Worm (Caenorhabditis elegans) whole organism, L4 larva: Measurements from ENCODE around the gene clec-24.
A peak's percentile ranks its signal among the peaks of the same experiment; 100 is the strongest.

ENCODE experiments used
- F26F4.8 ChIP-seq: fragments of 200-800 bp; sonication (Bioruptor generic); conservative IDR thresholded peaks from 2 replicates; pipeline ENCODE4 v1.3.6; 2022; ENCODE audit warnings: missing genetic modification characterization, missing compliant biosample characterization
- F37D6.2 ChIP-seq: sonication (generic microtip); optimal IDR thresholded peaks from 2 replicates; lab custom pipeline; 2016; ENCODE audit warnings: mild to moderate bottlenecking, missing genetic modification characterization, missing compliant biosample characterization
- R02D3.7 ChIP-seq: fragments of 150-350 bp; sonication (generic microtip); optimal IDR thresholded peaks from 3 replicates; lab custom pipeline; 2014; ENCODE audit warnings: missing biosample characterization, missing genetic modification characterization
- T26A8.4 ChIP-seq: fragments of 200-800 bp; sonication (Bioruptor generic); IDR thresholded peaks from 2 replicates; pipeline ENCODE4 v1.3.6; 2022; ENCODE audit warnings: missing genetic modification characterization, missing compliant biosample characterization
- Y105C5A.15 ChIP-seq: fragments of 200-800 bp; sonication (Bioruptor generic); IDR thresholded peaks from 2 replicates; pipeline ENCODE4 v1.3.6; 2022; ENCODE audit warnings: missing genetic modification characterization, missing compliant biosample characterization
- Y48G9A.11 ChIP-seq: fragments of 200-800 bp; sonication (Bioruptor generic); IDR thresholded peaks from 2 replicates; pipeline ENCODE4 v1.3.6; 2022; ENCODE audit warnings: missing genetic modification reagents, missing genetic modification characterization, missing compliant biosample characterization
- ZK546.5 ChIP-seq, 2 experiments: sonication (generic microtip); optimal IDR thresholded peaks; 2 replicates each; lab custom pipeline; 2017; ENCODE audit warnings: missing biosample characterization in 2 of 2, missing genetic modification characterization in 2 of 2
- aha-1 ChIP-seq: fragments of 150-350 bp; peaks from one replicate; lab custom pipeline; 2014; ENCODE audit warnings: missing biosample characterization, missing genetic modification characterization
- arid-1 ChIP-seq: fragments of 200-800 bp; sonication (Bioruptor generic); conservative IDR thresholded peaks from 2 replicates; pipeline ENCODE4 v1.3.6; 2022; ENCODE audit warnings: missing genetic modification reagents, missing genetic modification characterization, missing compliant biosample characterization
- ceh-20 ChIP-seq: fragments of 200-800 bp; sonication (Bioruptor generic); IDR thresholded peaks from 2 replicates; pipeline ENCODE4 v1.3.6; 2022; ENCODE audit warnings: missing genetic modification reagents, missing genetic modification characterization, missing compliant biosample characterization
- ceh-28 ChIP-seq: fragments of 150-350 bp; optimal IDR thresholded peaks from 2 replicates; lab custom pipeline; 2014; ENCODE audit warnings: missing biosample characterization, missing genetic modification reagents, missing genetic modification characterization
- daf-12 ChIP-seq: fragments of 150-350 bp; optimal IDR thresholded peaks from 2 replicates; lab custom pipeline; 2014; ENCODE audit warnings: missing biosample characterization, missing genetic modification reagents, missing genetic modification characterization
- daf-16 ChIP-seq, 3 experiments: sonication (generic microtip); optimal IDR thresholded peaks; 2 replicates each; lab custom pipeline; 2016 to 2017; ENCODE audit warnings: missing genetic modification characterization in 3 of 3, missing genetic modification reagents in 3 of 3, mild to moderate bottlenecking in 2 of 3, missing compliant biosample characterization in 2 of 3, missing biosample characterization in 1 of 3, moderate library complexity in 1 of 3
- dmd-6 ChIP-seq: fragments of 200-800 bp; sonication (Bioruptor generic); IDR thresholded peaks from 2 replicates; pipeline ENCODE4 v1.3.6; 2022; ENCODE audit warnings: missing genetic modification reagents, missing genetic modification characterization, missing compliant biosample characterization
- dpl-1 ChIP-seq: fragments of 150-350 bp; optimal IDR thresholded peaks from 2 replicates; lab custom pipeline; 2014; ENCODE audit warnings: missing biosample characterization, missing genetic modification reagents, missing genetic modification characterization
- dve-1 ChIP-seq: sonication (generic microtip); optimal IDR thresholded peaks from 2 replicates; lab custom pipeline; 2017; ENCODE audit warnings: antibody characterized with exemption, mild to moderate bottlenecking, missing genetic modification characterization, missing compliant biosample characterization; ENCODE audit not compliant: insufficient read depth
- egl-43 ChIP-seq: fragments of 200-800 bp; sonication (Bioruptor generic); IDR thresholded peaks from 2 replicates; pipeline ENCODE4 v1.3.6; 2022; ENCODE audit warnings: missing genetic modification reagents, missing genetic modification characterization, missing compliant biosample characterization
- fos-1 ChIP-seq: fragments of 150-350 bp; optimal IDR thresholded peaks from 2 replicates; lab custom pipeline; 2014; ENCODE audit warnings: missing biosample characterization, missing genetic modification characterization
- hlh-11 ChIP-seq: fragments of 200-800 bp; sonication (Bioruptor generic); optimal IDR thresholded peaks from 2 replicates; lab custom pipeline; 2018; ENCODE audit warnings: mild to moderate bottlenecking, missing genetic modification characterization, missing compliant biosample characterization
- hlh-30 ChIP-seq: sonication (generic microtip); optimal IDR thresholded peaks from 2 replicates; lab custom pipeline; 2017; ENCODE audit warnings: antibody characterized with exemption, mild to moderate bottlenecking, missing genetic modification characterization, missing compliant biosample characterization; ENCODE audit not compliant: insufficient read depth
- jun-1 ChIP-seq: fragments of 150-350 bp; optimal IDR thresholded peaks from 2 replicates; lab custom pipeline; 2014; ENCODE audit warnings: missing biosample characterization, missing genetic modification reagents, missing genetic modification characterization
- lin-13 ChIP-seq: fragments of 150-350 bp; optimal IDR thresholded peaks from 2 replicates; lab custom pipeline; 2014; ENCODE audit warnings: missing biosample characterization, missing genetic modification reagents, missing genetic modification characterization
- lin-38 ChIP-seq: fragments of 200-800 bp; sonication (Bioruptor generic); IDR thresholded peaks from 2 replicates; pipeline ENCODE4 v1.3.6; 2022; ENCODE audit warnings: missing genetic modification reagents, missing genetic modification characterization, missing compliant biosample characterization
- lin-39 ChIP-seq: fragments of 150-350 bp; optimal IDR thresholded peaks from 2 replicates; lab custom pipeline; 2014; ENCODE audit warnings: missing biosample characterization, missing genetic modification reagents, missing genetic modification characterization
- lir-3 ChIP-seq: sonication (generic microtip); optimal IDR thresholded peaks from 2 replicates; lab custom pipeline; 2016; ENCODE audit warnings: mild to moderate bottlenecking, missing genetic modification characterization, missing compliant biosample characterization
- mdl-1 ChIP-seq, 2 experiments: fragments of 150-350 bp in 1 of 2; sonication (generic microtip) in 1 of 2; optimal IDR thresholded peaks; 2 replicates each; lab custom pipeline; 2014 to 2017; ENCODE audit warnings: missing biosample characterization in 2 of 2, missing genetic modification characterization in 2 of 2
- mdt-29 ChIP-seq: fragments of 200-800 bp; sonication (Bioruptor generic); IDR thresholded peaks from 2 replicates; pipeline ENCODE4 v1.3.6; 2022; ENCODE audit warnings: missing genetic modification reagents, missing genetic modification characterization, missing compliant biosample characterization
- mes-2 ChIP-seq: sonication (generic microtip); optimal IDR thresholded peaks from 2 replicates; lab custom pipeline; 2016; ENCODE audit warnings: missing genotype, mild to moderate bottlenecking, missing genetic modification characterization, missing compliant biosample characterization; ENCODE audit not compliant: poor library complexity, severe bottlenecking
- mxl-3 ChIP-seq: fragments of 200-800 bp; sonication (Bioruptor generic); optimal IDR thresholded peaks from 2 replicates; lab custom pipeline; 2018; ENCODE audit warnings: mild to moderate bottlenecking, missing genetic modification characterization, missing compliant biosample characterization
- nhr-102 ChIP-seq: sonication (generic microtip); optimal IDR thresholded peaks from 2 replicates; lab custom pipeline; 2016; ENCODE audit warnings: mild to moderate bottlenecking, missing genetic modification characterization, moderate library complexity, missing compliant biosample characterization
- nhr-111 ChIP-seq: fragments of 200-800 bp; sonication (Bioruptor generic); optimal IDR thresholded peaks from 2 replicates; lab custom pipeline; 2018; ENCODE audit warnings: mild to moderate bottlenecking, missing genetic modification characterization, missing compliant biosample characterization
- nhr-28 ChIP-seq: fragments of 150-350 bp; optimal IDR thresholded peaks from 2 replicates; lab custom pipeline; 2014; ENCODE audit warnings: missing biosample characterization, missing genetic modification characterization
- nhr-41 ChIP-seq: fragments of 200-800 bp; sonication (Bioruptor generic); IDR thresholded peaks from 2 replicates; pipeline ENCODE4 v1.3.6; 2022; ENCODE audit warnings: missing genetic modification reagents, missing genetic modification characterization, missing compliant biosample characterization
- nhr-76 ChIP-seq: fragments of 150-350 bp; optimal IDR thresholded peaks from 2 replicates; lab custom pipeline; 2014; ENCODE audit warnings: missing biosample characterization, missing genetic modification characterization
- nhr-77 ChIP-seq: fragments of 150-350 bp; optimal IDR thresholded peaks from 2 replicates; lab custom pipeline; 2014; ENCODE audit warnings: missing biosample characterization, missing genetic modification characterization
- pha-4 ChIP-seq, 2 experiments: fragments of 150-350 bp in 1 of 2; fragments of 200-800 bp in 1 of 2; sonication (Bioruptor generic) in 1 of 2; IDR thresholded peaks in 1 of 2; optimal IDR thresholded peaks in 1 of 2; 2 replicates each; pipeline versions ENCODE4 v1.3.6 to Lab custom; 2014 to 2022; ENCODE audit warnings: missing genetic modification characterization in 2 of 2, missing genetic modification reagents in 2 of 2, missing biosample characterization in 1 of 2, missing compliant biosample characterization in 1 of 2
- php-3 ChIP-seq: fragments of 200-800 bp; sonication (Bioruptor generic); IDR thresholded peaks from 2 replicates; pipeline ENCODE4 v1.3.6; 2022; ENCODE audit warnings: missing genetic modification reagents, missing genetic modification characterization, missing compliant biosample characterization
- pqm-1 ChIP-seq: sonication (generic microtip); optimal IDR thresholded peaks from 2 replicates; lab custom pipeline; 2017; ENCODE audit warnings: missing biosample characterization, missing genetic modification characterization
- rbr-2 ChIP-seq: sonication (generic microtip); optimal IDR thresholded peaks from 2 replicates; lab custom pipeline; 2016; ENCODE audit warnings: missing genotype, missing genetic modification characterization, missing compliant biosample characterization
- saeg-2 ChIP-seq: fragments of 200-800 bp; sonication (Bioruptor generic); IDR thresholded peaks from 2 replicates; pipeline ENCODE4 v1.3.6; 2022; ENCODE audit warnings: missing genetic modification reagents, missing genetic modification characterization, missing compliant biosample characterization
- sdz-12 ChIP-seq: fragments of 200-800 bp; sonication (Bioruptor generic); optimal IDR thresholded peaks from 2 replicates; lab custom pipeline; 2018; ENCODE audit warnings: mild to moderate bottlenecking, missing genetic modification characterization, missing compliant biosample characterization
- skn-1 ChIP-seq: fragments of 150-350 bp; optimal IDR thresholded peaks from 2 replicates; lab custom pipeline; 2014; ENCODE audit warnings: missing biosample characterization, missing genetic modification characterization
- snpc-4 ChIP-seq: fragments of 150-350 bp; optimal IDR thresholded peaks from 2 replicates; lab custom pipeline; 2014; ENCODE audit warnings: missing biosample characterization, missing genetic modification characterization
- spr-1 ChIP-seq: sonication (generic microtip); optimal IDR thresholded peaks from 2 replicates; lab custom pipeline; 2016; ENCODE audit warnings: mild to moderate bottlenecking, missing genetic modification characterization, missing compliant biosample characterization
- spr-3 ChIP-seq: fragments of 200-800 bp; sonication (Bioruptor generic); optimal IDR thresholded peaks from 2 replicates; lab custom pipeline; 2018; ENCODE audit warnings: mild to moderate bottlenecking, missing genetic modification characterization, missing compliant biosample characterization
- tag-97 ChIP-seq: fragments of 200-800 bp; sonication (Bioruptor generic); IDR thresholded peaks from 2 replicates; pipeline ENCODE4 v1.3.6; 2022; ENCODE audit warnings: missing genetic modification characterization, missing compliant biosample characterization
- tra-1 ChIP-seq: fragments of 200-800 bp; sonication (Bioruptor generic); IDR thresholded peaks from 2 replicates; pipeline ENCODE4 v1.3.6; 2022; ENCODE audit warnings: missing genetic modification reagents, missing genetic modification characterization, missing compliant biosample characterization
- unc-39 ChIP-seq: sonication (generic microtip); optimal IDR thresholded peaks from 2 replicates; lab custom pipeline; 2017; ENCODE audit warnings: missing biosample characterization, missing genetic modification characterization
- vab-7 ChIP-seq: fragments of 200-800 bp; sonication (Bioruptor generic); IDR thresholded peaks from 2 replicates; pipeline ENCODE4 v1.3.6; 2022; ENCODE audit warnings: missing genetic modification reagents, missing genetic modification characterization, missing compliant biosample characterization
- zip-11 ChIP-seq: fragments of 200-800 bp; sonication (Bioruptor generic); IDR thresholded peaks from 2 replicates; pipeline ENCODE4 v1.3.6; 2022; ENCODE audit warnings: missing genetic modification characterization, missing compliant biosample characterization

The clec-24 gene

DNA sequence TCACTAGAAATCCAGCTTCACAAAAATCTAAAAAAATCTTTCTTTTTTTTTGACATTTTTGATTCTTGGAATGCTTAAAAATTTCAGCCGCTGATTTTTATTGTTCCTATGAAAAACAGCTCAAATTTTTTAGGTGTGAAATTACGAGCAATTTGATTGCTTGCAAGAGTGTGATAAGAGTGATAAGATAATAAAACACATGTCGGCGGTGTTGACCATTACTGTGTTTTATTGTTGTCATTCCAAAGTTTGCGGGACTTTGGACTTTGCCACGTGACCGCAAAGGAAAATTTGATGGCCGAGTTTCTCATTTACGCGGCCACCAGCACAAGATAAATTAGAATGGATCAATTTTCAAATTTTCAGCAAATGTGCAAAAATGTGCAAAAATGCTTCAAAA lies 45.1 kb upstream of the clec-24 start:
- peak; percentile 69 for TF ChIP-seq hlh-11 (tag; lab: Kevin White, UChicago)
- TF ChIP-seq pha-4 (GFP tag; IDR thresholded peaks at IDR 0.05; lab: Robert Waterston, UW) = no peak
- no peak for TF ChIP-seq pha-4 (tag; optimal IDR thresholded peaks at IDR 0.05; lab: Kevin White, UChicago)
- no peak for TF ChIP-seq nhr-41 (GFP tag; lab: Robert Waterston, UW)
- no peak for TF ChIP-seq F26F4.8 (GFP tag; lab: Robert Waterston, UW)
- peak; percentile 72 for TF ChIP-seq dmd-6 (GFP tag; lab: Robert Waterston, UW)
- TF ChIP-seq snpc-4 (tag; lab: Kevin White, UChicago) = no peak
- no peak for TF ChIP-seq mes-2 (tag; lab: Kevin White, UChicago)
- TF ChIP-seq ceh-20 (GFP tag; lab: Robert Waterston, UW) = peak; percentile 51; the same call in 1 of the 2 replicates
- no peak for TF ChIP-seq daf-12
- TF ChIP-seq spr-1 (tag; lab: Kevin White, UChicago) = no peak
- no peak for TF ChIP-seq arid-1
- peak; percentile 2 for TF ChIP-seq nhr-77 (tag; lab: Kevin White, UChicago)
- TF ChIP-seq Y105C5A.15 = no peak
- TF ChIP-seq unc-39 = no peak
- TF ChIP-seq T26A8.4 = no peak
- no peak for TF ChIP-seq mdt-29
- TF ChIP-seq tra-1 (GFP tag; lab: Robert Waterston, UW) = peak; percentile 56; the same call in 1 of the 2 replicates
- TF ChIP-seq nhr-28 (tag; lab: Kevin White, UChicago) = peak; percentile 89
- TF ChIP-seq dpl-1 = no peak
- peak; percentile 100 for TF ChIP-seq php-3 (GFP tag; lab: Robert Waterston, UW)
- TF ChIP-seq jun-1 (tag; lab: Kevin White, UChicago) = no peak
- peak; percentile 33 for TF ChIP-seq nhr-102 (tag; lab: Kevin White, UChicago)
- no peak for TF ChIP-seq saeg-2 (GFP tag; lab: Robert Waterston, UW)
- TF ChIP-seq hlh-30 = peak; percentile 60
- no peak for TF ChIP-seq ZK546.5 (tag; optimal IDR thresholded peaks at IDR 0.05; lab: Kevin White, UChicago)
- no peak for TF ChIP-seq egl-43 (GFP tag; lab: Robert Waterston, UW)
- TF ChIP-seq lin-39 (tag; lab: Kevin White, UChicago) = no peak
- TF ChIP-seq mxl-3 (GFP tag; lab: Kevin White, UChicago) = peak; percentile 9
- no peak for TF ChIP-seq rbr-2 (tag; lab: Kevin White, UChicago)
- TF ChIP-seq fos-1 = no peak
- TF ChIP-seq vab-7 (GFP tag; lab: Robert Waterston, UW) = no peak
- TF ChIP-seq zip-11 (GFP tag; lab: Robert Waterston, UW) = no peak
- peak; percentile 60 for TF ChIP-seq aha-1 (tag; lab: Kevin White, UChicago)
- TF ChIP-seq spr-3 (GFP tag; lab: Kevin White, UChicago) = no peak
- TF ChIP-seq tag-97 (GFP tag; lab: Robert Waterston, UW) = no peak
- TF ChIP-seq ceh-28 (tag; lab: Kevin White, UChicago) = no peak
- TF ChIP-seq lir-3 (tag; lab: Kevin White, UChicago) = no peak
- no peak for TF ChIP-seq lin-13
- TF ChIP-seq nhr-111 (GFP tag; lab: Kevin White, UChicago) = no peak
- peak; percentile 78 for TF ChIP-seq dve-1 (tag; lab: Kevin White, UChicago)
- no peak for TF ChIP-seq skn-1 (tag; lab: Kevin White, UChicago)
- no peak for TF ChIP-seq R02D3.7 (tag; lab: Kevin White, UChicago)
- TF ChIP-seq F37D6.2 (tag; lab: Kevin White, UChicago) = no peak
- TF ChIP-seq mdl-1 (tag; optimal IDR thresholded peaks at IDR 0.05; lab: Kevin White, UChicago) = peak in 1 of 2 experiments; percentile 62
- TF ChIP-seq sdz-12 (GFP tag; lab: Kevin White, UChicago) = no peak
- peak; percentile 61 for TF ChIP-seq pqm-1 (tag; lab: Kevin White, UChicago)
- 0 out of 2 replicates have a peak, but pooled peaks have one; percentile 5 for TF ChIP-seq lin-38 (GFP tag; lab: Robert Waterston, UW)
- TF ChIP-seq daf-16 (GFP tag; optimal IDR thresholded peaks at IDR 0.05; lab: Kevin White, UChicago) = no peak
- peak; percentile 95 for TF ChIP-seq daf-16 (tag; optimal IDR thresholded peaks at IDR 0.05; lab: Kevin White, UChicago)
- TF ChIP-seq Y48G9A.11 (GFP tag; lab: Robert Waterston, UW) = no peak
- no peak for TF ChIP-seq nhr-76 (tag; lab: Kevin White, UChicago)
